Fruit fly (Drosophila melanogaster) whole organism, embryonic: ENCODE results near the gene Gyc89Da.

Source experiments
- Ada2b ChIP-seq: fragments of 200-800 bp; sonication (Bioruptor generic); IDR thresholded peaks from 2 replicates; pipeline ENCODE4 v1.3.6; 2022; ENCODE audit warnings: missing biosample characterization, missing genetic modification characterization
- Bteb2 ChIP-seq: fragments of 200-800 bp; sonication (Bioruptor generic); optimal IDR thresholded peaks from 2 replicates; lab custom pipeline; 2016; ENCODE audit warnings: missing biosample characterization, missing genetic modification characterization
- CG1024 ChIP-seq: fragments of 200-800 bp; sonication (Bioruptor generic); IDR thresholded peaks from 2 replicates; pipeline ENCODE4 v1.3.6; 2022; ENCODE audit warnings: missing biosample characterization, missing genetic modification characterization
- CG10321 ChIP-seq: fragments of 200-800 bp; sonication (Bioruptor generic); IDR thresholded peaks from 2 replicates; pipeline ENCODE4 v1.3.6; 2022; ENCODE audit warnings: missing biosample characterization, missing genetic modification characterization
- CG10959 ChIP-seq: fragments of 200-800 bp; sonication (Bioruptor generic); IDR thresholded peaks from 2 replicates; pipeline ENCODE4 v1.3.6; 2022; ENCODE audit warnings: missing biosample characterization, missing genetic modification characterization
- CG10979 ChIP-seq: fragments of 200-800 bp; sonication (Bioruptor generic); optimal IDR thresholded peaks from 2 replicates; lab custom pipeline; 2018; ENCODE audit warnings: missing biosample characterization, mild to moderate bottlenecking, missing genetic modification characterization, moderate library complexity
- CG11456 ChIP-seq: fragments of 200-800 bp; sonication (Bioruptor generic); IDR thresholded peaks from 3 replicates; pipeline ENCODE4 v1.3.6; 2022; ENCODE audit warnings: missing biosample characterization, missing genetic modification characterization
- CG11723 ChIP-seq: fragments of 200-800 bp; sonication (Bioruptor generic); optimal IDR thresholded peaks from 2 replicates; lab custom pipeline; 2017; ENCODE audit warnings: missing biosample characterization, mild to moderate bottlenecking, missing genetic modification characterization
- CG13123 ChIP-seq: fragments of 200-800 bp; sonication (Bioruptor generic); optimal IDR thresholded peaks from 2 replicates; lab custom pipeline; 2016; ENCODE audit warnings: missing biosample characterization, missing genetic modification characterization
- CG13775 ChIP-seq: fragments of 200-800 bp; sonication (Bioruptor generic); optimal IDR thresholded peaks from 3 replicates; lab custom pipeline; 2017; ENCODE audit warnings: missing biosample characterization, mild to moderate bottlenecking, missing genetic modification characterization
- CG15073 ChIP-seq: fragments of 200-800 bp; sonication (Bioruptor generic); optimal IDR thresholded peaks from 2 replicates; lab custom pipeline; 2016; ENCODE audit warnings: missing biosample characterization, missing genetic modification characterization
- CG1602 ChIP-seq: fragments of 200-800 bp; sonication (Bioruptor generic); optimal IDR thresholded peaks from 3 replicates; lab custom pipeline; 2016; ENCODE audit warnings: missing biosample characterization, missing genetic modification characterization
- CG16779 ChIP-seq: fragments of 200-800 bp; sonication (Bioruptor generic); IDR thresholded peaks from 2 replicates; pipeline ENCODE4 v1.3.6; 2022; ENCODE audit warnings: missing biosample characterization, missing genetic modification characterization
- CG17328 ChIP-seq: fragments of 200-800 bp; sonication (Bioruptor generic); IDR thresholded peaks from 2 replicates; pipeline ENCODE4 v1.3.6; 2022; ENCODE audit warnings: missing biosample characterization, missing genetic modification characterization
- CG1832 ChIP-seq: fragments of 200-800 bp; sonication (Bioruptor generic); optimal IDR thresholded peaks from 2 replicates; lab custom pipeline; 2017; ENCODE audit warnings: missing biosample characterization, mild to moderate bottlenecking, missing genetic modification characterization, inconsistent platforms
- CG18764 ChIP-seq: fragments of 200-800 bp; sonication (Bioruptor generic); optimal IDR thresholded peaks from 3 replicates; lab custom pipeline; 2016; ENCODE audit warnings: missing biosample characterization, missing genetic modification characterization
- CG30403 ChIP-seq: fragments of 200-800 bp; sonication (Bioruptor generic); optimal IDR thresholded peaks from 3 replicates; lab custom pipeline; 2016; ENCODE audit warnings: missing biosample characterization, missing genetic modification characterization
- CG31441 ChIP-seq: fragments of 200-800 bp; sonication (Bioruptor generic); IDR thresholded peaks from 2 replicates; pipeline ENCODE4 v1.3.6; 2022; ENCODE audit warnings: missing biosample characterization, missing genetic modification characterization
- CG3726 ChIP-seq: fragments of 200-800 bp; sonication (Bioruptor generic); IDR thresholded peaks from 3 replicates; pipeline ENCODE4, ENCODE4 v1.3.6; 2022; ENCODE audit warnings: missing biosample characterization, missing genetic modification characterization
- CG3847 ChIP-seq: fragments of 200-800 bp; sonication (Bioruptor generic); IDR thresholded peaks from 2 replicates; pipeline ENCODE4 v1.3.6; 2022; ENCODE audit warnings: missing biosample characterization, missing genetic modification characterization
- CG4282 ChIP-seq: fragments of 200-800 bp; sonication (Bioruptor generic); optimal IDR thresholded peaks from 2 replicates; lab custom pipeline; 2016; ENCODE audit warnings: missing biosample characterization, missing genetic modification characterization
- CG5953 ChIP-seq: fragments of 200-800 bp; sonication (Bioruptor generic); IDR thresholded peaks from 2 replicates; pipeline ENCODE4 v1.3.6; 2022; ENCODE audit warnings: missing biosample characterization, missing genetic modification characterization
- CG6791 ChIP-seq: fragments of 200-800 bp; sonication (Bioruptor generic); IDR thresholded peaks from 3 replicates; pipeline ENCODE4 v1.3.6; 2022; ENCODE audit warnings: missing biosample characterization, missing genetic modification characterization; ENCODE audit not compliant: partially characterized antibody
- CG9215 ChIP-seq: fragments of 200-800 bp; sonication (Bioruptor generic); IDR thresholded peaks from 2 replicates; pipeline ENCODE4 v1.3.6; 2022; ENCODE audit warnings: missing biosample characterization, missing genetic modification characterization
- CTCF ChIP-seq: fragments of 200-800 bp; sonication (Bioruptor generic); optimal IDR thresholded peaks from 2 replicates; lab custom pipeline; 2017; ENCODE audit warnings: missing biosample characterization, mild to moderate bottlenecking, missing genetic modification characterization, moderate library complexity
- Doc2 ChIP-seq: fragments of 200-800 bp; sonication (Bioruptor generic); IDR thresholded peaks from 2 replicates; pipeline ENCODE4 v1.3.6; 2022; ENCODE audit warnings: missing biosample characterization, missing genetic modification characterization
- Dp ChIP-seq: fragments of 200-800 bp; sonication (Bioruptor generic); optimal IDR thresholded peaks from 2 replicates; lab custom pipeline; 2018; ENCODE audit warnings: missing biosample characterization, mild to moderate bottlenecking, missing genetic modification characterization, moderate library complexity
- Eip74EF ChIP-seq, 2 experiments: fragments of 200-800 bp in 1 of 2; fragments of >200 bp in 1 of 2; sonication (Bioruptor generic) in 1 of 2; optimal IDR thresholded peaks; 2 replicates each; lab custom pipeline; 2017 to 2019; ENCODE audit warnings: missing biosample characterization in 2 of 2, missing genetic modification characterization in 2 of 2, mild to moderate bottlenecking in 1 of 2, moderate library complexity in 1 of 2
- Ets97D ChIP-seq: fragments of 200-800 bp; sonication (Bioruptor generic); optimal IDR thresholded peaks from 3 replicates; lab custom pipeline; 2016; ENCODE audit warnings: missing biosample characterization, missing genetic modification characterization
- H15 ChIP-seq: fragments of 200-800 bp; sonication (Bioruptor generic); IDR thresholded peaks from 3 replicates; pipeline ENCODE4 v1.3.6; 2022; ENCODE audit warnings: missing biosample characterization, missing genetic modification characterization
- HLH4C ChIP-seq: fragments of 200-800 bp; sonication (Bioruptor generic); IDR thresholded peaks from 3 replicates; pipeline ENCODE4 v1.3.6; 2022; ENCODE audit warnings: missing biosample characterization, missing genetic modification characterization; ENCODE audit not compliant: partially characterized antibody
- HmgZ ChIP-seq: fragments of 200-800 bp; sonication (Bioruptor generic); optimal IDR thresholded peaks from 2 replicates; lab custom pipeline; 2018; ENCODE audit warnings: missing biosample characterization, mild to moderate bottlenecking, missing genetic modification characterization
- Myb ChIP-seq: fragments of 200-800 bp; sonication (Bioruptor generic); optimal IDR thresholded peaks from 2 replicates; lab custom pipeline; 2016; ENCODE audit warnings: missing biosample characterization, missing genetic modification characterization
- Nf-YA ChIP-seq: fragments of 200-800 bp; sonication (Bioruptor generic); IDR thresholded peaks from 2 replicates; pipeline ENCODE4 v1.3.6; 2022; ENCODE audit warnings: missing biosample characterization, missing genetic modification characterization
- Opbp ChIP-seq: fragments of 200-800 bp; sonication (Bioruptor generic); IDR thresholded peaks from 3 replicates; pipeline ENCODE4 v1.3.6; 2022; ENCODE audit warnings: missing biosample characterization, missing genetic modification characterization; ENCODE audit not compliant: partially characterized antibody
- Spps ChIP-seq: fragments of 200-800 bp; sonication (Bioruptor generic); optimal IDR thresholded peaks from 2 replicates; lab custom pipeline; 2018; ENCODE audit warnings: missing biosample characterization, mild to moderate bottlenecking, missing genetic modification characterization
- ab ChIP-seq: fragments of 200-800 bp; sonication (Bioruptor generic); optimal IDR thresholded peaks from 2 replicates; lab custom pipeline; 2016; ENCODE audit warnings: missing biosample characterization, missing genetic modification characterization
- corto ChIP-seq: fragments of 200-800 bp; sonication (Bioruptor generic); optimal IDR thresholded peaks from 2 replicates; lab custom pipeline; 2016; ENCODE audit warnings: missing biosample characterization, mild to moderate bottlenecking, missing genetic modification characterization, moderate library complexity
- kay ChIP-seq: fragments of 200-800 bp; sonication (Bioruptor generic); optimal IDR thresholded peaks from 2 replicates; lab custom pipeline; 2016; ENCODE audit warnings: missing biosample characterization, missing genetic modification characterization
- lbe ChIP-seq: fragments of 200-800 bp; sonication (Bioruptor generic); optimal IDR thresholded peaks from 2 replicates; lab custom pipeline; 2016; ENCODE audit warnings: missing biosample characterization, mild to moderate bottlenecking, missing genetic modification characterization
- lola ChIP-seq, 3 experiments: fragments of >200 bp in 2 of 3; fragments of 200-800 bp in 1 of 3; sonication (Bioruptor generic) in 1 of 3; optimal IDR thresholded peaks; 2 replicates each; lab custom pipeline; 2017 to 2019; ENCODE audit warnings: missing biosample characterization in 3 of 3, missing genetic modification characterization in 3 of 3, mild to moderate bottlenecking in 1 of 3, moderate library complexity in 1 of 3
- maf-S ChIP-seq: fragments of 200-800 bp; sonication (Bioruptor generic); optimal IDR thresholded peaks from 2 replicates; lab custom pipeline; 2016; ENCODE audit warnings: missing biosample characterization, missing genetic modification characterization
- onecut ChIP-seq: fragments of 200-800 bp; sonication (Bioruptor generic); IDR thresholded peaks from 2 replicates; pipeline ENCODE4 v1.3.6; 2022; ENCODE audit warnings: missing biosample characterization, missing genetic modification characterization
- pb ChIP-seq: fragments of 200-800 bp; sonication (Bioruptor generic); optimal IDR thresholded peaks from 3 replicates; lab custom pipeline; 2016; ENCODE audit warnings: missing biosample characterization, missing genetic modification characterization
- pho ChIP-seq: fragments of 200-800 bp; sonication (Bioruptor generic); optimal IDR thresholded peaks from 2 replicates; lab custom pipeline; 2016; ENCODE audit warnings: missing biosample characterization, missing genetic modification characterization
- sim ChIP-seq: fragments of 200-800 bp; sonication (Bioruptor generic); IDR thresholded peaks from 2 replicates; pipeline ENCODE4 v1.3.6; 2022; ENCODE audit warnings: missing biosample characterization, missing genetic modification characterization
- slbo ChIP-seq: fragments of 200-800 bp; sonication (Bioruptor generic); IDR thresholded peaks from 2 replicates; pipeline ENCODE4 v1.3.6; 2022; ENCODE audit warnings: missing biosample characterization, missing genetic modification characterization
- stc ChIP-seq: fragments of 200-800 bp; sonication (Bioruptor generic); IDR thresholded peaks from 2 replicates; pipeline ENCODE4 v1.3.6; 2022; ENCODE audit warnings: missing biosample characterization, missing genetic modification characterization
- sug ChIP-seq: fragments of 200-800 bp; optimal IDR thresholded peaks from 2 replicates; lab custom pipeline; 2019; ENCODE audit warnings: missing biosample characterization, mild to moderate bottlenecking, missing genetic modification characterization, moderate library complexity
- tll ChIP-seq, 2 experiments: fragments of 200-800 bp in 1 of 2; fragments of >200 bp in 1 of 2; sonication (Bioruptor generic) in 1 of 2; optimal IDR thresholded peaks; 2 replicates each; lab custom pipeline; 2017 to 2019; ENCODE audit warnings: missing biosample characterization in 2 of 2, missing genetic modification characterization in 2 of 2, mild to moderate bottlenecking in 1 of 2, moderate library complexity in 1 of 2
- tx ChIP-seq: fragments of 200-800 bp; sonication (Bioruptor generic); optimal IDR thresholded peaks from 2 replicates; lab custom pipeline; 2016; ENCODE audit warnings: missing biosample characterization, missing genetic modification characterization

Gene Gyc89Da

DNA sequence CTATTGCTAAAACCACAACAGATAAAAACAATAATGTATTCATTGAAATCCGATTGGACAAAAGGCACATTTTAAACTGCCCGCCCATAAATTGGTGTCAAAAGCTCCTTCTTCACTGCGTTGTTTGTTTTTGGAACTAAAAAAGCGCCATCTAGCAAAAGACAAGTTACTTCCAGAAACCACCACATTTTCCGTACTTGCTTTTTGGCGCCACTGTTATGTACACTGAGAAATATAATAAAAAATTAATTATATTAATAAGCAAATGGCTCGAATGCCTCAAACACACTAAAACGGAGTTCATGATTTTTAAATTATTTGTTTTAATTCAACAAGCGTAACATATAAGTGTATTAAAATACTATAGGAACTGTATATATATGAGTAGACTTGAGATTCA lies 25.0 kb downstream of the Gyc89Da start (continued):
- TF ChIP-seq onecut (GFP tag; lab: Robert Waterston, UW), result peak; percentile 81
- TF ChIP-seq kay (GFP tag; lab: Kevin White, UChicago), result peak; percentile 60
- TF ChIP-seq CG1602 (GFP tag; lab: Kevin White, UChicago), result peak; percentile 84
- TF ChIP-seq Ets97D, result peak; percentile 51
- TF ChIP-seq pb (GFP tag; lab: Kevin White, UChicago), result peak; percentile 36
- TF ChIP-seq Ada2b (GFP tag; lab: Robert Waterston, UW), result peak; percentile 70; the same call in 1 of the 2 replicates
- TF ChIP-seq CG10979, result peak; percentile 82
- peak in 1 of 2 experiments; percentile 72 for TF ChIP-seq Eip74EF (GFP tag; optimal IDR thresholded peaks at IDR 0.05; lab: Kevin White, UChicago)
- TF ChIP-seq slbo (GFP tag; lab: Robert Waterston, UW), result peak; percentile 93
- TF ChIP-seq CG3847, result peak; percentile 74
- no peak for TF ChIP-seq ab
- TF ChIP-seq HmgZ (tag; lab: Kevin White, UChicago), result peak; percentile 77
- peak; percentile 100 for TF ChIP-seq CTCF
- peak; percentile 63 for TF ChIP-seq CG13123 (GFP tag; lab: Kevin White, UChicago)
- peak; percentile 47 for TF ChIP-seq tx (GFP tag; lab: Kevin White, UChicago)
- peak; percentile 90 for TF ChIP-seq CG5953 (GFP tag; lab: Robert Waterston, UW)
- TF ChIP-seq CG1024 (GFP tag; lab: Robert Waterston, UW), result peak; percentile 82
- peak; percentile 71; the same call in 1 of the 3 replicates for TF ChIP-seq CG3726 (GFP tag; lab: Robert Waterston, UW)
- peak; percentile 80 for TF ChIP-seq CG18764
- peak; percentile 95 for TF ChIP-seq Dp (GFP tag; lab: Kevin White, UChicago)
- TF ChIP-seq sim, result 0 out of 2 replicates have a peak, but pooled peaks have one; percentile 35
- peak; percentile 88 for TF ChIP-seq H15 (GFP tag; lab: Robert Waterston, UW)
- peak; percentile 52; the same call in 1 of the 3 replicates for TF ChIP-seq Opbp (GFP tag; lab: Robert Waterston, UW)
- TF ChIP-seq Spps (tag; lab: Kevin White, UChicago), result peak; percentile 79
- TF ChIP-seq CG10321 (GFP tag; lab: Robert Waterston, UW), result peak; percentile 62
- TF ChIP-seq CG13775, result peak; percentile 75
- peak; percentile 97 for TF ChIP-seq CG11456 (GFP tag; lab: Robert Waterston, UW)
- peak; percentile 89 for TF ChIP-seq CG31441
- 0 out of 2 replicates have a peak, but pooled peaks have one; percentile 58 for TF ChIP-seq CG16779 (GFP tag; lab: Robert Waterston, UW)
- peak; percentile 38; the same call in 1 of the 3 replicates for TF ChIP-seq CG6791 (GFP tag; lab: Robert Waterston, UW)
- TF ChIP-seq sug (tag; lab: Kevin White, UChicago), result no peak
- TF ChIP-seq Bteb2, result peak; percentile 35
- peak; percentile 61 for TF ChIP-seq maf-S (GFP tag; lab: Kevin White, UChicago)
- peak; percentile 44 for TF ChIP-seq CG15073
- peak; percentile 89 for TF ChIP-seq CG30403 (GFP tag; lab: Kevin White, UChicago)
- peak; percentile 59 for TF ChIP-seq CG11723 (GFP tag; lab: Kevin White, UChicago)
- peak in 1 of 3 experiments; percentile 60 for TF ChIP-seq lola (GFP tag; optimal IDR thresholded peaks at IDR 0.05; lab: Kevin White, UChicago)
- peak; percentile 29 for TF ChIP-seq CG4282 (GFP tag; lab: Kevin White, UChicago)
- peak; percentile 82 for TF ChIP-seq CG17328
- TF ChIP-seq pho, result peak; percentile 61
- TF ChIP-seq HLH4C (GFP tag; lab: Robert Waterston, UW), result no peak
- TF ChIP-seq Nf-YA (GFP tag; lab: Robert Waterston, UW), result peak; percentile 76
- TF ChIP-seq lbe (GFP tag; lab: Kevin White, UChicago), result peak; percentile 35
- TF ChIP-seq CG1832 (GFP tag; lab: Kevin White, UChicago), result no peak
- TF ChIP-seq tll (GFP tag; optimal IDR thresholded peaks at IDR 0.05; lab: Kevin White, UChicago), result no peak
- TF ChIP-seq CG10959 (GFP tag; lab: Robert Waterston, UW), result peak; percentile 77
- TF ChIP-seq Doc2 (GFP tag; lab: Robert Waterston, UW), result peak; percentile 67; the same call in 1 of the 2 replicates
- peak; percentile 46 for TF ChIP-seq Myb (GFP tag; lab: Kevin White, UChicago)
- peak; percentile 74 for TF ChIP-seq CG9215 (GFP tag; lab: Robert Waterston, UW)
- TF ChIP-seq corto (GFP tag; lab: Kevin White, UChicago), result no peak
- peak; percentile 79 for TF ChIP-seq stc (GFP tag; lab: Robert Waterston, UW)
